Fruit fly (Drosophila melanogaster) whole organism, embryonic: ENCODE results near the gene Hex-t2.

Source experiments
- Ada2b ChIP-seq: fragments of 200-800 bp; sonication (Bioruptor generic); IDR thresholded peaks from 2 replicates; pipeline ENCODE4 v1.3.6; 2022; ENCODE audit warnings: missing biosample characterization, missing genetic modification characterization
- CG11504 ChIP-seq: fragments of 200-800 bp; sonication (Bioruptor generic); optimal IDR thresholded peaks from 3 replicates; lab custom pipeline; 2019; ENCODE audit warnings: missing biosample characterization, mild to moderate bottlenecking, missing genetic modification characterization, moderate library complexity
- CG11696 ChIP-seq: fragments of 200-800 bp; sonication (Bioruptor generic); IDR thresholded peaks from 2 replicates; pipeline ENCODE4 v1.3.6; 2022; ENCODE audit warnings: missing biosample characterization, missing genetic modification characterization
- CG13296 ChIP-seq: fragments of 200-800 bp; sonication (Bioruptor generic); optimal IDR thresholded peaks from 3 replicates; lab custom pipeline; 2018; ENCODE audit warnings: missing biosample characterization, mild to moderate bottlenecking, missing genetic modification characterization
- CG14014 ChIP-seq: fragments of 200-800 bp; sonication (Bioruptor generic); IDR thresholded peaks from 2 replicates; pipeline ENCODE4 v1.3.6; 2022; ENCODE audit warnings: missing biosample characterization, missing genetic modification characterization
- CG14667 ChIP-seq: fragments of 200-800 bp; sonication (Bioruptor generic); IDR thresholded peaks from 2 replicates; pipeline ENCODE4 v1.3.6; 2022; ENCODE audit warnings: missing biosample characterization, missing genetic modification characterization
- CG14710 ChIP-seq: fragments of 200-800 bp; sonication (Bioruptor generic); optimal IDR thresholded peaks from 3 replicates; lab custom pipeline; 2019; ENCODE audit warnings: missing biosample characterization, mild to moderate bottlenecking, missing genetic modification characterization, moderate library complexity
- CG15269 ChIP-seq: fragments of 200-800 bp; sonication (Bioruptor generic); optimal IDR thresholded peaks from 2 replicates; lab custom pipeline; 2018; ENCODE audit warnings: missing biosample characterization, mild to moderate bottlenecking, missing genetic modification characterization, moderate library complexity
- CG16815 ChIP-seq: fragments of 200-800 bp; sonication (Bioruptor generic); optimal IDR thresholded peaks from 3 replicates; lab custom pipeline; 2017; ENCODE audit warnings: missing biosample characterization, mild to moderate bottlenecking, missing genetic modification characterization
- CG17568 ChIP-seq: fragments of 200-800 bp; sonication (Bioruptor generic); optimal IDR thresholded peaks from 2 replicates; lab custom pipeline; 2018; ENCODE audit warnings: missing biosample characterization, mild to moderate bottlenecking, missing genetic modification characterization, moderate library complexity
- CG17612 ChIP-seq: fragments of 200-800 bp; sonication (Bioruptor generic); IDR thresholded peaks from 2 replicates; pipeline ENCODE4 v1.3.6; 2022; ENCODE audit warnings: missing biosample characterization, missing genetic modification characterization
- CG17802 ChIP-seq: fragments of 200-800 bp; sonication (Bioruptor generic); optimal IDR thresholded peaks from 2 replicates; lab custom pipeline; 2018; ENCODE audit warnings: missing biosample characterization, mild to moderate bottlenecking, missing genetic modification characterization, moderate library complexity
- CG1832 ChIP-seq: fragments of 200-800 bp; sonication (Bioruptor generic); optimal IDR thresholded peaks from 2 replicates; lab custom pipeline; 2017; ENCODE audit warnings: missing biosample characterization, mild to moderate bottlenecking, missing genetic modification characterization, inconsistent platforms
- CG32772 ChIP-seq: fragments of 200-800 bp; sonication (Bioruptor generic); IDR thresholded peaks from 2 replicates; pipeline ENCODE4 v1.3.6; 2022; ENCODE audit warnings: missing biosample characterization, missing genetic modification characterization
- CG3281 ChIP-seq: fragments of 200-800 bp; sonication (Bioruptor generic); optimal IDR thresholded peaks from 3 replicates; lab custom pipeline; 2017; ENCODE audit warnings: missing biosample characterization, mild to moderate bottlenecking, missing genetic modification characterization
- CG3995 ChIP-seq: fragments of 200-800 bp; sonication (Bioruptor generic); optimal IDR thresholded peaks from 3 replicates; lab custom pipeline; 2016; ENCODE audit warnings: missing biosample characterization, missing genetic modification characterization
- CG43689 ChIP-seq: fragments of 200-800 bp; sonication (Bioruptor generic); IDR thresholded peaks from 2 replicates; pipeline ENCODE4 v1.3.6; 2022; ENCODE audit warnings: missing biosample characterization, missing genetic modification characterization
- CG5245 ChIP-seq: fragments of 200-800 bp; sonication (Bioruptor generic); optimal IDR thresholded peaks from 3 replicates; lab custom pipeline; 2016; ENCODE audit warnings: missing biosample characterization, missing genetic modification characterization
- CG6683 ChIP-seq: fragments of 200-800 bp; sonication (Bioruptor generic); optimal IDR thresholded peaks from 2 replicates; lab custom pipeline; 2017; ENCODE audit warnings: missing biosample characterization, mild to moderate bottlenecking, missing genetic modification characterization, missing genetic modification reagents
- CG6689 ChIP-seq: fragments of 200-800 bp; sonication (Bioruptor generic); IDR thresholded peaks from 2 replicates; pipeline ENCODE4 v1.3.6; 2022; ENCODE audit warnings: missing biosample characterization, missing genetic modification characterization
- CG6813 ChIP-seq: fragments of 200-800 bp; sonication (Bioruptor generic); optimal IDR thresholded peaks from 2 replicates; lab custom pipeline; 2017; ENCODE audit warnings: missing biosample characterization, missing genetic modification characterization, mild to moderate bottlenecking, moderate library complexity, missing genetic modification reagents
- CG7357 ChIP-seq: fragments of 200-800 bp; sonication (Bioruptor generic); IDR thresholded peaks from 3 replicates; pipeline ENCODE4 v1.3.6; 2022; ENCODE audit warnings: missing biosample characterization, missing genetic modification characterization
- CG7372 ChIP-seq: fragments of 200-800 bp; sonication (Bioruptor generic); IDR thresholded peaks from 2 replicates; pipeline ENCODE4 v1.3.6; 2022; ENCODE audit warnings: missing biosample characterization, missing genetic modification characterization
- CG7839 ChIP-seq: fragments of 200-800 bp; sonication (Bioruptor generic); optimal IDR thresholded peaks from 3 replicates; lab custom pipeline; 2018; ENCODE audit warnings: missing biosample characterization, mild to moderate bottlenecking, missing genetic modification characterization, moderate library complexity
- CG8281 ChIP-seq: fragments of 200-800 bp; sonication (Bioruptor generic); optimal IDR thresholded peaks from 2 replicates; lab custom pipeline; 2018; ENCODE audit warnings: missing biosample characterization, mild to moderate bottlenecking, missing genetic modification characterization, moderate library complexity
- CG8765 ChIP-seq: fragments of 200-800 bp; sonication (Bioruptor generic); IDR thresholded peaks from 2 replicates; pipeline ENCODE4 v1.3.6; 2022; ENCODE audit warnings: missing biosample characterization, missing genetic modification characterization
- CG9797 ChIP-seq: fragments of 200-800 bp; sonication (Bioruptor generic); optimal IDR thresholded peaks from 3 replicates; lab custom pipeline; 2018; ENCODE audit warnings: missing biosample characterization, mild to moderate bottlenecking, missing genetic modification characterization
- Dp ChIP-seq: fragments of 200-800 bp; sonication (Bioruptor generic); optimal IDR thresholded peaks from 2 replicates; lab custom pipeline; 2018; ENCODE audit warnings: missing biosample characterization, mild to moderate bottlenecking, missing genetic modification characterization, moderate library complexity
- E2f1 ChIP-seq: fragments of 200-800 bp; sonication (Bioruptor generic); IDR thresholded peaks from 2 replicates; pipeline ENCODE4 v1.3.6; 2022; ENCODE audit warnings: missing biosample characterization, missing genetic modification characterization
- ERR ChIP-seq: fragments of 200-800 bp; sonication (Bioruptor generic); optimal IDR thresholded peaks from 2 replicates; lab custom pipeline; 2016; ENCODE audit warnings: missing biosample characterization, missing genetic modification characterization
- Gsc ChIP-seq: fragments of 200-800 bp; sonication (Bioruptor generic); IDR thresholded peaks from 2 replicates; pipeline ENCODE4 v1.3.6; 2022; ENCODE audit warnings: missing biosample characterization, missing genetic modification characterization
- Hand ChIP-seq: fragments of 200-800 bp; sonication (Bioruptor generic); optimal IDR thresholded peaks from 2 replicates; lab custom pipeline; 2017; ENCODE audit warnings: mild to moderate bottlenecking, missing biosample characterization, missing genetic modification reagents, missing genetic modification characterization
- Hmr ChIP-seq: fragments of 200-800 bp; sonication (Bioruptor generic); optimal IDR thresholded peaks from 3 replicates; lab custom pipeline; 2017; ENCODE audit warnings: mild to moderate bottlenecking, missing biosample characterization, missing genetic modification reagents, missing genetic modification characterization
- Hsf ChIP-seq: fragments of 200-800 bp; sonication (Bioruptor generic); optimal IDR thresholded peaks from 3 replicates; lab custom pipeline; 2016; ENCODE audit warnings: missing biosample characterization, missing genetic modification characterization
- MESR4 ChIP-seq: fragments of 200-800 bp; sonication (Bioruptor generic); optimal IDR thresholded peaks from 2 replicates; lab custom pipeline; 2018; ENCODE audit warnings: missing biosample characterization, mild to moderate bottlenecking, missing genetic modification characterization, moderate library complexity
- Meics ChIP-seq: fragments of 200-800 bp; sonication (Bioruptor generic); optimal IDR thresholded peaks from 2 replicates; lab custom pipeline; 2017; ENCODE audit warnings: missing biosample characterization, mild to moderate bottlenecking, missing genetic modification characterization
- bsh ChIP-seq, 2 experiments: fragments of 200-800 bp; sonication (Bioruptor generic); optimal IDR thresholded peaks; 2 replicates each; lab custom pipeline; 2017 to 2018; ENCODE audit warnings: mild to moderate bottlenecking in 2 of 2, missing biosample characterization in 2 of 2, missing genetic modification characterization in 2 of 2, moderate library complexity in 1 of 2
- croc ChIP-seq: fragments of 200-800 bp; sonication (Bioruptor generic); conservative IDR thresholded peaks from 3 replicates; pipeline ENCODE4 v1.3.6; 2022; ENCODE audit warnings: missing biosample characterization, missing genetic modification characterization
- crp ChIP-seq, 2 experiments: fragments of 200-800 bp; sonication (Bioruptor generic); optimal IDR thresholded peaks; 2 replicates in 1 of 2; 3 replicates in 1 of 2; lab custom pipeline; 2017; ENCODE audit warnings: missing biosample characterization in 2 of 2, missing genetic modification characterization in 2 of 2, mild to moderate bottlenecking in 1 of 2, moderate library complexity in 1 of 2
- disco-r ChIP-seq: fragments of 200-800 bp; sonication (Bioruptor generic); optimal IDR thresholded peaks from 2 replicates; lab custom pipeline; 2016; ENCODE audit warnings: missing biosample characterization, missing genetic modification characterization
- her ChIP-seq: fragments of 200-800 bp; sonication (Bioruptor generic); optimal IDR thresholded peaks from 2 replicates; lab custom pipeline; 2016; ENCODE audit warnings: missing biosample characterization, missing genetic modification characterization
- mam ChIP-seq: fragments of 200-800 bp; sonication (Bioruptor generic); optimal IDR thresholded peaks from 3 replicates; lab custom pipeline; 2016; ENCODE audit warnings: missing biosample characterization, missing genetic modification characterization
- mirr ChIP-seq: fragments of 200-800 bp; sonication (Bioruptor generic); optimal IDR thresholded peaks from 3 replicates; lab custom pipeline; 2018; ENCODE audit warnings: missing biosample characterization, mild to moderate bottlenecking, missing genetic modification characterization
- pan ChIP-seq, 4 experiments: fragments of >200 bp in 3 of 4; fragments of 200-800 bp in 1 of 4; sonication (Bioruptor generic) in 1 of 4; optimal IDR thresholded peaks in 3 of 4; IDR thresholded peaks in 1 of 4; 2 replicates each; pipeline versions ENCODE4 v1.3.6 to Lab custom; 2017 to 2022; ENCODE audit warnings: missing biosample characterization in 2 of 4, missing genetic modification characterization in 2 of 4, mixed read lengths in 1 of 4
- pzg ChIP-seq: fragments of 200-800 bp; sonication (Bioruptor generic); optimal IDR thresholded peaks from 3 replicates; lab custom pipeline; 2018; ENCODE audit warnings: missing biosample characterization, mild to moderate bottlenecking, missing genetic modification characterization, moderate library complexity
- ranshi ChIP-seq: fragments of 200-800 bp; sonication (Bioruptor generic); IDR thresholded peaks from 2 replicates; pipeline ENCODE4 v1.3.6; 2022; ENCODE audit warnings: missing biosample characterization, missing genetic modification characterization
- sens ChIP-seq: fragments of 200-800 bp; sonication (Bioruptor generic); peaks from one replicate; lab custom pipeline; 2016; ENCODE audit warnings: missing biosample characterization, missing genetic modification characterization
- sisA ChIP-seq: fragments of 200-800 bp; sonication (Bioruptor generic); IDR thresholded peaks from 2 replicates; pipeline ENCODE4 v1.3.6; 2022; ENCODE audit warnings: missing biosample characterization, missing genetic modification characterization
- vvl ChIP-seq: fragments of 200-800 bp; sonication (Bioruptor generic); IDR thresholded peaks from 2 replicates; pipeline ENCODE4 v1.3.6; 2022; ENCODE audit warnings: missing biosample characterization, missing genetic modification characterization
- zen2 ChIP-seq: fragments of 200-800 bp; sonication (Bioruptor generic); IDR thresholded peaks from 3 replicates; pipeline ENCODE4 v1.3.6; 2022; ENCODE audit warnings: missing biosample characterization, missing genetic modification characterization; ENCODE audit not compliant: partially characterized antibody

Gene Hex-t2

DNA sequence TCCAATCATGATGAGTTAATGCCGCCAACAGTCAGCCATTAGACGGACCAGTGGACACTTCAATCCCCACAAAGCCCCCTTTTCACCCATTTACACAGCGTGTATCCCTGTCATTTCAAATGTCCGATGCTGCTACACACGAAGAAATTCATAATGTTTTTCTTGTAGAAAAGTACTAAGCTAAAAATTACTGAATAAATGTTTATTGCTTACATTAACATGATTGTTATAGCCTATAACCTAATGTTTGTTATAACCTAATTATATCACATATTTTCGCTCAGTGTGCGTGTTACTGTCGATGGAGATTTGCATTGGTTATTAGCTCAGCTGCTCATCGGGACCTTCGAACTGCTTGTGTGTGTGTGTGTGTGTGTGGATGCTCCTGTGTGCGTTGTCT, 13.9 kb upstream of the Hex-t2 start (continued):
- TF ChIP-seq CG32772 (0 out of 2 replicates have a peak, but pooled peaks have one; percentile 26), E2f1 (GFP tag; lab: Robert Waterston, UW) (0 out of 2 replicates have a peak, but pooled peaks have one; percentile 11), CG6813 (no peak), bsh (GFP tag; optimal IDR thresholded peaks at IDR 0.05; lab: Kevin White, UChicago) (peak in 1 of 2 experiments; percentile 62), CG3995 (GFP tag; lab: Kevin White, UChicago) (no peak), CG7357 (GFP tag; lab: Robert Waterston, UW) (peak; percentile 44; the same call in 1 of the 3 replicates), CG11504 (tag; lab: Kevin White, UChicago) (peak; percentile 71), CG13296 (GFP tag; lab: Kevin White, UChicago) (no peak), mirr (no peak), CG11696 (GFP tag; lab: Robert Waterston, UW) (0 out of 2 replicates have a peak, but pooled peaks have one; percentile 32), mam (GFP tag; lab: Kevin White, UChicago) (peak; percentile 2), Gsc (0 out of 2 replicates have a peak, but pooled peaks have one; percentile 24), sisA (GFP tag; lab: Robert Waterston, UW) (peak; percentile 47), CG8765 (GFP tag; lab: Robert Waterston, UW) (no peak), pan (optimal IDR thresholded peaks at IDR 0.05; lab: Kevin White, UChicago) (no peak), pan (GFP tag; optimal IDR thresholded peaks at IDR 0.05 in 1 of 2, IDR thresholded peaks at IDR 0.05 in 1 of 2) (peak in 1 of 2 experiments; percentile 65), MESR4 (GFP tag; lab: Kevin White, UChicago) (no peak), disco-r (GFP tag; lab: Kevin White, UChicago) (no peak), croc (GFP tag; lab: Robert Waterston, UW) (no peak; the same call in 2 of the 3 replicates), CG6689 (GFP tag; lab: Robert Waterston, UW) (peak; percentile 50), CG6683 (GFP tag; lab: Kevin White, UChicago) (no peak), Hsf (peak; percentile 61), CG14014 (GFP tag; lab: Robert Waterston, UW) (peak; percentile 43; the same call in 1 of the 2 replicates), CG43689 (GFP tag; lab: Robert Waterston, UW) (no peak), ERR (GFP tag; lab: Kevin White, UChicago) (no peak), CG8281 (tag; lab: Kevin White, UChicago) (no peak), CG17568 (GFP tag; lab: Kevin White, UChicago) (no peak), CG14667 (GFP tag; lab: Robert Waterston, UW) (peak; percentile 37), ranshi (GFP tag; lab: Robert Waterston, UW) (peak; percentile 43; the same call in 1 of the 2 replicates), CG9797 (GFP tag; lab: Kevin White, UChicago) (no peak), Dp (GFP tag; lab: Kevin White, UChicago) (no peak), CG15269 (tag; lab: Kevin White, UChicago) (peak; percentile 37), CG7839 (tag; lab: Kevin White, UChicago) (peak; percentile 44), Meics (GFP tag; lab: Kevin White, UChicago) (peak; percentile 8), crp (GFP tag; optimal IDR thresholded peaks at IDR 0.05; lab: Kevin White, UChicago) (no peak), zen2 (GFP tag; lab: Robert Waterston, UW) (no peak), pzg (no peak), Hmr (GFP tag; lab: Kevin White, UChicago) (no peak), vvl (GFP tag; lab: Robert Waterston, UW) (peak; percentile 73), CG17802 (tag; lab: Kevin White, UChicago) (no peak), sens (GFP tag; lab: Kevin White, UChicago) (peak; percentile 84), Ada2b (GFP tag; lab: Robert Waterston, UW) (peak; percentile 64), CG3281 (GFP tag; lab: Kevin White, UChicago) (no peak), her (GFP tag; lab: Kevin White, UChicago) (no peak), CG5245 (peak; percentile 23), CG16815 (GFP tag; lab: Kevin White, UChicago) (no peak), CG1832 (no peak), CG14710 (tag; lab: Kevin White, UChicago) (no peak), CG17612 (GFP tag; lab: Robert Waterston, UW) (no peak), Hand (GFP tag; lab: Kevin White, UChicago) (no peak), CG7372 (GFP tag; lab: Robert Waterston, UW) (no peak)
